Worm (Caenorhabditis elegans) whole organism, L1 larva: Measurements from ENCODE around the gene F46C8.3.

Experiments
- aly-2 ChIP-seq: fragments of 150-350 bp; optimal IDR thresholded peaks from 2 replicates; lab custom pipeline; 2014; ENCODE audit warnings: missing biosample characterization, missing genetic modification characterization
- blmp-1 ChIP-seq: fragments of 150-350 bp; optimal IDR thresholded peaks from 2 replicates; lab custom pipeline; 2014; ENCODE audit warnings: missing biosample characterization, missing genetic modification characterization
- ceh-88 ChIP-seq: fragments of 200-800 bp; sonication (Bioruptor generic); IDR thresholded peaks from 2 replicates; pipeline ENCODE4 v1.3.6; 2022; ENCODE audit warnings: missing genetic modification characterization, missing compliant biosample characterization
- ceh-90 ChIP-seq: sonication (generic microtip); optimal IDR thresholded peaks from 2 replicates; lab custom pipeline; 2016; ENCODE audit warnings: missing genetic modification characterization, missing compliant biosample characterization
- ces-1 ChIP-seq: fragments of 150-350 bp; optimal IDR thresholded peaks from 2 replicates; lab custom pipeline; 2014; ENCODE audit warnings: missing biosample characterization, missing genetic modification reagents, missing genetic modification characterization
- dpl-1 ChIP-seq, 3 experiments: fragments of 150-350 bp in 2 of 3; sonication (generic microtip) in 1 of 3; optimal IDR thresholded peaks; 2 replicates each; lab custom pipeline; 2014 to 2017; ENCODE audit warnings: missing biosample characterization in 3 of 3, missing genetic modification characterization in 3 of 3, missing genetic modification reagents in 3 of 3
- efl-1 ChIP-seq, 4 experiments: fragments of 150-350 bp; optimal IDR thresholded peaks in 3 of 4; peaks in 1 of 4; 1 replicate in 1 of 4; 2 replicates in 3 of 4; lab custom pipeline; 2014; ENCODE audit warnings: missing biosample characterization in 2 of 4, missing genetic modification characterization in 2 of 4, missing genetic modification reagents in 2 of 4
- egl-13 ChIP-seq: sonication (generic microtip); optimal IDR thresholded peaks from 2 replicates; lab custom pipeline; 2016; ENCODE audit warnings: missing genotype, missing genetic modification reagents, missing genetic modification characterization, missing compliant biosample characterization
- elt-3 ChIP-seq, 6 experiments: fragments of 150-350 bp in 1 of 6; sonication (generic microtip); optimal IDR thresholded peaks; 2 replicates each; lab custom pipeline; 2017 to 2018; ENCODE audit warnings: missing biosample characterization in 6 of 6, missing genetic modification characterization in 6 of 6, inconsistent platforms in 1 of 6
- ets-5 ChIP-seq: fragments of 200-800 bp; sonication (Bioruptor generic); IDR thresholded peaks from 2 replicates; pipeline ENCODE4 v1.3.6; 2022; ENCODE audit warnings: missing genetic modification characterization, missing compliant biosample characterization
- fkh-8 ChIP-seq: sonication (generic microtip); optimal IDR thresholded peaks from 2 replicates; lab custom pipeline; 2016; ENCODE audit warnings: mild to moderate bottlenecking, missing genetic modification characterization, missing compliant biosample characterization
- grh-1 ChIP-seq: fragments of 200-800 bp; sonication (Bioruptor generic); IDR thresholded peaks from 2 replicates; pipeline ENCODE4 v1.3.6; 2022; ENCODE audit warnings: missing genetic modification reagents, missing genetic modification characterization, missing compliant biosample characterization
- hlh-17 ChIP-seq: fragments of 200-800 bp; sonication (Bioruptor generic); optimal IDR thresholded peaks from 2 replicates; lab custom pipeline; 2018; ENCODE audit warnings: missing genetic modification characterization, mild to moderate bottlenecking, missing compliant biosample characterization, moderate library complexity, borderline replicate concordance
- irx-1 ChIP-seq: sonication (generic microtip); optimal IDR thresholded peaks from 2 replicates; lab custom pipeline; 2016; ENCODE audit warnings: missing genetic modification characterization, missing compliant biosample characterization
- isw-1 ChIP-seq: fragments of 200-800 bp; sonication (Bioruptor generic); IDR thresholded peaks from 2 replicates; pipeline ENCODE4 v1.3.6; 2022; ENCODE audit warnings: missing genetic modification characterization, missing compliant biosample characterization
- lin-13 ChIP-seq: fragments of 150-350 bp; optimal IDR thresholded peaks from 2 replicates; lab custom pipeline; 2014; ENCODE audit warnings: missing biosample characterization, missing genetic modification reagents, missing genetic modification characterization
- lin-14 ChIP-seq: fragments of 200-800 bp; sonication (Bioruptor generic); optimal IDR thresholded peaks from 2 replicates; lab custom pipeline; 2018; ENCODE audit warnings: mild to moderate bottlenecking, missing genetic modification characterization, moderate library complexity, missing compliant biosample characterization
- lin-15B ChIP-seq: fragments of 150-350 bp; sonication (generic microtip); optimal IDR thresholded peaks from 3 replicates; lab custom pipeline; 2014; ENCODE audit warnings: missing biosample characterization, missing genetic modification characterization
- lin-35 ChIP-seq, 2 experiments: fragments of 150-350 bp; optimal IDR thresholded peaks; 2 replicates each; lab custom pipeline; 2014; ENCODE audit warnings: missing biosample characterization in 2 of 2, missing genetic modification characterization in 2 of 2, missing genetic modification reagents in 2 of 2
- mep-1 ChIP-seq: fragments of 150-350 bp; optimal IDR thresholded peaks from 2 replicates; lab custom pipeline; 2014; ENCODE audit warnings: missing biosample characterization, missing genetic modification characterization
- nhr-47 ChIP-seq: sonication (generic microtip); optimal IDR thresholded peaks from 2 replicates; lab custom pipeline; 2016; ENCODE audit warnings: mild to moderate bottlenecking, missing genetic modification characterization, moderate library complexity, missing compliant biosample characterization
- nhr-71 ChIP-seq: sonication (generic microtip); optimal IDR thresholded peaks from 2 replicates; lab custom pipeline; 2016; ENCODE audit warnings: mild to moderate bottlenecking, missing genetic modification characterization, moderate library complexity, missing compliant biosample characterization
- nhr-76 ChIP-seq: sonication (generic microtip); optimal IDR thresholded peaks from 2 replicates; lab custom pipeline; 2017; ENCODE audit warnings: missing biosample characterization, missing genetic modification characterization
- nhr-77 ChIP-seq: fragments of 150-350 bp; optimal IDR thresholded peaks from 2 replicates; lab custom pipeline; 2014; ENCODE audit warnings: missing biosample characterization, missing genetic modification characterization
- nhr-85 ChIP-seq: sonication (generic microtip); peaks from one replicate; lab custom pipeline; 2016; ENCODE audit warnings: missing genetic modification characterization, inconsistent platforms, missing compliant biosample characterization
- nhr-90 ChIP-seq: sonication (generic microtip); optimal IDR thresholded peaks from 2 replicates; lab custom pipeline; 2016; ENCODE audit warnings: mild to moderate bottlenecking, missing genetic modification characterization, missing compliant biosample characterization; ENCODE audit not compliant: poor library complexity
- pag-3 ChIP-seq: sonication (generic microtip); optimal IDR thresholded peaks from 2 replicates; lab custom pipeline; 2017; ENCODE audit warnings: missing genetic modification characterization, mild to moderate bottlenecking, missing compliant biosample characterization, antibody characterized with exemption, borderline replicate concordance; ENCODE audit not compliant: insufficient read depth
- pqm-1 ChIP-seq: sonication (generic microtip); optimal IDR thresholded peaks from 3 replicates; lab custom pipeline; 2017; ENCODE audit warnings: missing biosample characterization, missing genetic modification characterization
- skn-1 ChIP-seq: fragments of 150-350 bp; optimal IDR thresholded peaks from 2 replicates; lab custom pipeline; 2014; ENCODE audit warnings: missing biosample characterization, missing genetic modification characterization
- snpc-4 ChIP-seq: fragments of 150-350 bp; optimal IDR thresholded peaks from 2 replicates; lab custom pipeline; 2014; ENCODE audit warnings: missing biosample characterization, missing genetic modification characterization
- unc-62 ChIP-seq: fragments of 150-350 bp; optimal IDR thresholded peaks from 2 replicates; lab custom pipeline; 2014; ENCODE audit warnings: missing biosample characterization, missing genetic modification reagents, missing genetic modification characterization
- unc-86 ChIP-seq: sonication (generic microtip); optimal IDR thresholded peaks from 2 replicates; lab custom pipeline; 2016; ENCODE audit warnings: missing genetic modification characterization, missing compliant biosample characterization
- xbp-1 ChIP-seq: sonication (generic microtip); optimal IDR thresholded peaks from 2 replicates; lab custom pipeline; 2016; ENCODE audit warnings: missing genetic modification characterization, missing compliant biosample characterization
- zag-1 ChIP-seq: fragments of 150-350 bp; optimal IDR thresholded peaks from 2 replicates; lab custom pipeline; 2014; ENCODE audit warnings: missing biosample characterization, missing genetic modification characterization
- ztf-4 ChIP-seq: fragments of 150-350 bp; optimal IDR thresholded peaks from 2 replicates; lab custom pipeline; 2014; ENCODE audit warnings: missing biosample characterization, missing genetic modification characterization

The F46C8.3 gene

ce11 chrX:7541078-7541477, 15.7 kb downstream of the F46C8.3 start:
- TF ChIP-seq lin-14 = peak; percentile 7
- TF ChIP-seq blmp-1 (tag; lab: Kevin White, UChicago) = no peak

- TF ChIP-seq lin-15B (no peak), lin-14 (peak; percentile 4), nhr-85 (tag; lab: Kevin White, UChicago) (peak; percentile 5), blmp-1 (tag; lab: Kevin White, UChicago) (peak; percentile 67)
Observed at ce11 chrX:7546509-7546908, 21.1 kb downstream of the F46C8.3 start, which contains the start of gene col-174. Gene col-174, plus strand, starts transcription at chrX:7546809.

- TF ChIP-seq ceh-88 (GFP tag; lab: Robert Waterston, UW) (no peak), aly-2 (no peak), mep-1 (tag; lab: Kevin White, UChicago) (no peak)
- TF ChIP-seq, all 84 proteins: peak for 0
Observed at ce11 chrX:7547696-7548095, 22.3 kb downstream of the F46C8.3 start.

- TF ChIP-seq lin-35 (GFP tag; optimal IDR thresholded peaks at IDR 0.05; lab: Kevin White, UChicago) (no peak), irx-1 (no peak), grh-1 (GFP tag; lab: Robert Waterston, UW) (no peak), elt-3 (tag; optimal IDR thresholded peaks at IDR 0.05; lab: Kevin White, UChicago) (no peak), ztf-4 (no peak), isw-1 (GFP tag; lab: Robert Waterston, UW) (no peak), dpl-1 (GFP tag; optimal IDR thresholded peaks at IDR 0.05; lab: Kevin White, UChicago) (no peak), hlh-17 (GFP tag; lab: Kevin White, UChicago) (no peak), nhr-71 (no peak), snpc-4 (tag; lab: Kevin White, UChicago) (no peak), nhr-47 (tag; lab: Kevin White, UChicago) (no peak), nhr-90 (tag; lab: Kevin White, UChicago) (no peak), ceh-90 (tag; lab: Kevin White, UChicago) (no peak), zag-1 (no peak), blmp-1 (tag; lab: Kevin White, UChicago) (no peak), skn-1 (tag; lab: Kevin White, UChicago) (no peak), egl-13 (tag; lab: Kevin White, UChicago) (no peak), ces-1 (no peak)
Observed at ce11 chrX:7548158-7548557, 22.8 kb downstream of the F46C8.3 start, which contains the start of gene F46C8.1. Gene F46C8.1, plus strand, starts transcription at chrX:7548458.

ce11 chrX:7550452-7550851, 25.1 kb downstream of the F46C8.3 start:
- no peak for TF ChIP-seq lin-35 (GFP tag; optimal IDR thresholded peaks at IDR 0.05; lab: Kevin White, UChicago)
- no peak for TF ChIP-seq efl-1 (optimal IDR thresholded peaks at IDR 0.05; lab: Kevin White, UChicago)
- TF ChIP-seq efl-1 (GFP tag; optimal IDR thresholded peaks at IDR 0.05 in 1 of 2; lab: Kevin White, UChicago) = peak in 1 of 2 experiments; percentile 90
- no peak for TF ChIP-seq unc-62 (GFP tag; lab: Kevin White, UChicago)
- no peak for TF ChIP-seq lin-13 (GFP tag; lab: Kevin White, UChicago)
- no peak for TF ChIP-seq nhr-76 (tag; lab: Kevin White, UChicago)
- TF ChIP-seq nhr-85 (tag; lab: Kevin White, UChicago) = peak; percentile 28
- TF ChIP-seq blmp-1 (tag; lab: Kevin White, UChicago) = peak; percentile 63
- TF ChIP-seq nhr-77 (tag; lab: Kevin White, UChicago) = no peak
- TF ChIP-seq lin-14 = no peak
- TF ChIP-seq dpl-1 (GFP tag; optimal IDR thresholded peaks at IDR 0.05; lab: Kevin White, UChicago) = no peak
- TF ChIP-seq zag-1 = no peak
- no peak for TF ChIP-seq skn-1 (tag; lab: Kevin White, UChicago)
- no peak for TF ChIP-seq ets-5
- no peak for TF ChIP-seq fkh-8 (tag; lab: Kevin White, UChicago)
- no peak for TF ChIP-seq unc-86
- TF ChIP-seq pqm-1 (tag; lab: Kevin White, UChicago) = no peak
- no peak for TF ChIP-seq hlh-17 (GFP tag; lab: Kevin White, UChicago)
- no peak for TF ChIP-seq xbp-1 (tag; lab: Kevin White, UChicago)
- TF ChIP-seq ceh-90 (tag; lab: Kevin White, UChicago) = no peak
- TF ChIP-seq elt-3 (tag; optimal IDR thresholded peaks at IDR 0.05; lab: Kevin White, UChicago) = peak in 1 of 6 experiments; percentile 51
- no peak for TF ChIP-seq pag-3
